Worm (Caenorhabditis elegans) whole organism, L4/young adult: ENCODE measurements around the gene D2023.3.

Source experiments
- dao-5 ChIP-seq: sonication (generic microtip); optimal IDR thresholded peaks from 2 replicates; lab custom pipeline; 2016; ENCODE audit warnings: missing genotype, missing genetic modification characterization, moderate library complexity, missing compliant biosample characterization
- him-1 ChIP-seq: sonication (generic microtip); optimal IDR thresholded peaks from 2 replicates; lab custom pipeline; 2016; ENCODE audit warnings: missing genotype, missing genetic modification reagents, missing genetic modification characterization, missing compliant biosample characterization

ce11 chrV:11767028-11767427 is 44.8 kb downstream of the D2023.3 start, which contains the start of gene sel-11:
- TF ChIP-seq him-1 (no peak), dao-5 (tag; lab: Kevin White, UChicago) (no peak)
